Fruit fly (Drosophila melanogaster): Measurements from ENCODE around the gene ntc.

Gene ntc

DNA sequence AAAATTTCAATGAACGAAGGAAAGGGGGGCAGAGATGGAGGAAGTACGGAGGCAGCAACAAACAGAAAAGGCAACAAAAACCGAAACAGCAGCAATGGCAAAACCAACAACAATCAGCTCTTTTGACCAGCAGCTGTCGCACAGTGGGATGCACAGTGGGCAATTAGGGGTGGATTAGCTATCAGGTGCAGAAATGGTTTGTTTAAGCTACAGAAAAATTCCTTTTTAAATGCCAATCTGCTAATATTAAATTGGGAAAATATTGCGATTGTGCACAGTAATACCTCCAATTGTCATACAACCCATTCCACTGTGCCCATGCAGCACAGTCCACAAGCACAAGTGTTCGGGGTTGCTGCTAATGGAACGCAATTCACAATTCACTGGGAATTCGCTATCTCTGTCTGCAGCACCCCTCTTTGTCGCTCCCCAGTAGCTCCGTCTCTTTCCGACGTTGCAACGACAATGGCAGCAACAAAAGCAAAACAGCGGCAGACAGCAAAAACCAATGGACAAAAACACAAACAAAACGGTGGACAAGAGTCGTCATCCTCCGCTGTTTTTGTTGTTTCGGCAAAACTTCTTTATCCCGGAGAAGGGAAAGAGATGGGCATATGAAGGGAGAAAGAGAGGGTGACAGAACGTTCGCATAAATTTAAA lies 21.1 kb downstream of the ntc start (continued):
- TF ChIP-seq C15 (GFP tag; IDR thresholded peaks at IDR 0.05) (peak; percentile 89), Abd-B (GFP tag; optimal IDR thresholded peaks at IDR 0.05) (peak; percentile 92), scrt (GFP tag; optimal IDR thresholded peaks at IDR 0.05) (peak; percentile 63), wdn (GFP tag; IDR thresholded peaks at IDR 0.05) (peak; percentile 88), Gsc (GFP tag; IDR thresholded peaks at IDR 0.05) (peak; percentile 92), Sry-β (GFP tag; optimal IDR thresholded peaks at IDR 0.05) (no peak), CG4707 (GFP tag; optimal IDR thresholded peaks at IDR 0.05) (peak; percentile 99), ranshi (GFP tag; IDR thresholded peaks at IDR 0.05) (peak; percentile 95), Mad (GFP tag; optimal IDR thresholded peaks at IDR 0.05) (peak; percentile 96), Camta (GFP tag; optimal IDR thresholded peaks at IDR 0.05) (peak; percentile 92), Nf-YA (GFP tag; IDR thresholded peaks at IDR 0.05) (peak; percentile 91), mld (GFP tag; IDR thresholded peaks at IDR 0.05; ENCODE audit: partially characterized antibody) (no peak), Six4 (GFP tag; optimal IDR thresholded peaks at IDR 0.05) (peak; percentile 87), tx (GFP tag; optimal IDR thresholded peaks at IDR 0.05) (peak; percentile 93), ERR (GFP tag; optimal IDR thresholded peaks at IDR 0.05) (peak; percentile 87), Nf-YC (tag; optimal IDR thresholded peaks at IDR 0.05) (no peak), Lhr (GFP tag; optimal IDR thresholded peaks at IDR 0.05) (peak; percentile 88), Blimp-1 (GFP tag; optimal IDR thresholded peaks at IDR 0.05) (peak; percentile 87), Sox102F (GFP tag; optimal IDR thresholded peaks at IDR 0.05) (peak; percentile 97), chn (GFP tag; optimal IDR thresholded peaks at IDR 0.05) (peak; percentile 98), zfh2 (GFP tag; optimal IDR thresholded peaks at IDR 0.05) (peak; percentile 86), CG2202 (tag; optimal IDR thresholded peaks at IDR 0.05) (peak; percentile 86), CG34376 (GFP tag; optimal IDR thresholded peaks at IDR 0.05) (no peak), Dfd (GFP tag; optimal IDR thresholded peaks at IDR 0.05) (no peak), CG6683 (GFP tag; optimal IDR thresholded peaks at IDR 0.05) (peak; percentile 63), Hey (tag; optimal IDR thresholded peaks at IDR 0.05) (peak; percentile 66), Hand (GFP tag; optimal IDR thresholded peaks at IDR 0.05) (peak; percentile 82), bab2 (GFP tag; optimal IDR thresholded peaks at IDR 0.05) (peak; percentile 90), CG9609 (GFP tag; optimal IDR thresholded peaks at IDR 0.05) (peak; percentile 96), CG17802 (tag; optimal IDR thresholded peaks at IDR 0.05) (peak; percentile 56), CG7556 (GFP tag; optimal IDR thresholded peaks at IDR 0.05) (peak; percentile 91), sqz (GFP tag; optimal IDR thresholded peaks at IDR 0.05) (peak; percentile 4), cas (GFP tag; IDR thresholded peaks at IDR 0.05) (peak; percentile 87), CG14710 (tag; optimal IDR thresholded peaks at IDR 0.05) (peak; percentile 74), so (GFP tag; IDR thresholded peaks at IDR 0.05) (peak; percentile 96), CG6689 (GFP tag; IDR thresholded peaks at IDR 0.05) (peak; percentile 97), gsb (GFP tag; IDR thresholded peaks at IDR 0.05) (peak; percentile 87), wor (GFP tag; IDR thresholded peaks at IDR 0.05) (peak; percentile 94), da (GFP tag; optimal IDR thresholded peaks at IDR 0.05) (peak; percentile 97), CG17328 (GFP tag; IDR thresholded peaks at IDR 0.05) (peak; percentile 97), YL-1 (GFP tag; optimal IDR thresholded peaks at IDR 0.05) (peak; percentile 52), CG12391 (tag; optimal IDR thresholded peaks at IDR 0.05) (peak; percentile 92), Ada2b (GFP tag; IDR thresholded peaks at IDR 0.05) (peak; percentile 96), mirr (GFP tag; optimal IDR thresholded peaks at IDR 0.05) (no peak), CG1792 (GFP tag; optimal IDR thresholded peaks at IDR 0.05) (peak; percentile 87), trh (GFP tag; optimal IDR thresholded peaks at IDR 0.05) (peak; percentile 89), zf30C (GFP tag; optimal IDR thresholded peaks at IDR 0.05) (no peak), CG14965 (GFP tag; optimal IDR thresholded peaks at IDR 0.05; ENCODE audit: borderline replicate concordance) (peak; percentile 80), pum (GFP tag; optimal IDR thresholded peaks at IDR 0.05) (peak; percentile 95), CG9215 (GFP tag; IDR thresholded peaks at IDR 0.05) (peak; percentile 88; the same call in 1 of the 2 replicates)
